Fruit fly (Drosophila melanogaster) whole organism, embryonic: Measurements from ENCODE around the gene gfzf.

ENCODE experiments used
- Asciz ChIP-seq: fragments of 200-800 bp; sonication (Bioruptor generic); optimal IDR thresholded peaks from 2 replicates; lab custom pipeline; 2017; ENCODE audit warnings: missing biosample characterization, mild to moderate bottlenecking, missing genetic modification characterization, missing genetic modification reagents
- CG11504 ChIP-seq: fragments of 200-800 bp; sonication (Bioruptor generic); optimal IDR thresholded peaks from 3 replicates; lab custom pipeline; 2019; ENCODE audit warnings: missing biosample characterization, mild to moderate bottlenecking, missing genetic modification characterization, moderate library complexity
- CG13894 ChIP-seq: fragments of 200-800 bp; sonication (Bioruptor generic); optimal IDR thresholded peaks from 3 replicates; lab custom pipeline; 2018; ENCODE audit warnings: missing biosample characterization, mild to moderate bottlenecking, missing genetic modification characterization, moderate library complexity
- CG15479 ChIP-seq: fragments of 200-800 bp; sonication (Bioruptor generic); optimal IDR thresholded peaks from 3 replicates; lab custom pipeline; 2019; ENCODE audit warnings: missing biosample characterization, mild to moderate bottlenecking, missing genetic modification characterization, moderate library complexity
- CG2116 ChIP-seq: fragments of 200-800 bp; sonication (Bioruptor generic); optimal IDR thresholded peaks from 3 replicates; lab custom pipeline; 2018; ENCODE audit warnings: missing biosample characterization, mild to moderate bottlenecking, missing genetic modification characterization
- CG3163 ChIP-seq: fragments of 200-800 bp; sonication (Bioruptor generic); optimal IDR thresholded peaks from 3 replicates; lab custom pipeline; 2016; ENCODE audit warnings: missing biosample characterization, missing genetic modification characterization
- CG32532 ChIP-seq: fragments of 200-800 bp; sonication (Bioruptor generic); IDR thresholded peaks from 2 replicates; pipeline ENCODE4 v1.3.6; 2022; ENCODE audit warnings: missing biosample characterization, missing genetic modification characterization
- CG4360 ChIP-seq: fragments of 200-800 bp; sonication (Bioruptor generic); IDR thresholded peaks from 2 replicates; pipeline ENCODE4 v1.3.6; 2022; ENCODE audit warnings: missing biosample characterization, missing genetic modification characterization
- CG4707 ChIP-seq: fragments of 200-800 bp; sonication (Bioruptor generic); optimal IDR thresholded peaks from 2 replicates; lab custom pipeline; 2018; ENCODE audit warnings: missing biosample characterization, mild to moderate bottlenecking, missing genetic modification characterization, moderate library complexity
- CG5180 ChIP-seq: fragments of 200-800 bp; sonication (Bioruptor generic); optimal IDR thresholded peaks from 3 replicates; lab custom pipeline; 2017; ENCODE audit warnings: missing biosample characterization, missing genetic modification characterization, mild to moderate bottlenecking, moderate library complexity, missing genetic modification reagents
- CG6254 ChIP-seq: fragments of 200-800 bp; sonication (Bioruptor generic); optimal IDR thresholded peaks from 3 replicates; lab custom pipeline; 2017; ENCODE audit warnings: mild to moderate bottlenecking, missing biosample characterization, missing genetic modification reagents, missing genetic modification characterization
- CG6854 ChIP-seq: fragments of 200-800 bp; sonication (Bioruptor generic); optimal IDR thresholded peaks from 3 replicates; lab custom pipeline; 2017; ENCODE audit warnings: missing biosample characterization, mild to moderate bottlenecking, missing genetic modification characterization
- CG7987 ChIP-seq: fragments of 200-800 bp; sonication (Bioruptor generic); optimal IDR thresholded peaks from 2 replicates; lab custom pipeline; 2018; ENCODE audit warnings: missing biosample characterization, mild to moderate bottlenecking, missing genetic modification characterization, moderate library complexity
- CG8924 ChIP-seq: fragments of 200-800 bp; optimal IDR thresholded peaks from 3 replicates; lab custom pipeline; 2019; ENCODE audit warnings: missing biosample characterization, mild to moderate bottlenecking, missing genetic modification characterization, moderate library complexity
- CHES-1-like ChIP-seq: fragments of 200-800 bp; sonication (Bioruptor generic); optimal IDR thresholded peaks from 2 replicates; lab custom pipeline; 2016; ENCODE audit warnings: missing biosample characterization, missing genetic modification characterization
- Hr78 ChIP-seq, 2 experiments: fragments of 200-800 bp in 1 of 2; fragments of >200 bp in 1 of 2; sonication (Bioruptor generic) in 1 of 2; optimal IDR thresholded peaks; 2 replicates each; lab custom pipeline; 2017 to 2019; ENCODE audit warnings: missing biosample characterization in 2 of 2, missing genetic modification characterization in 2 of 2, mild to moderate bottlenecking in 1 of 2, moderate library complexity in 1 of 2
- Jarid2 ChIP-seq: fragments of 200-800 bp; sonication (Bioruptor generic); optimal IDR thresholded peaks from 3 replicates; lab custom pipeline; 2017; ENCODE audit warnings: mild to moderate bottlenecking, missing biosample characterization, missing genetic modification reagents, missing genetic modification characterization
- Med ChIP-seq: fragments of 200-800 bp; sonication (Bioruptor generic); peaks from one replicate; lab custom pipeline; 2016; ENCODE audit warnings: missing biosample characterization, missing genetic modification characterization, mild to moderate bottlenecking, inconsistent platforms, moderate library complexity
- Nf-YB ChIP-seq: fragments of 200-800 bp; sonication (Bioruptor generic); optimal IDR thresholded peaks from 3 replicates; lab custom pipeline; 2019; ENCODE audit warnings: missing biosample characterization, mild to moderate bottlenecking, missing genetic modification characterization, moderate library complexity
- NfI ChIP-seq: fragments of 200-800 bp; sonication (Bioruptor generic); optimal IDR thresholded peaks from 3 replicates; lab custom pipeline; 2018; ENCODE audit warnings: missing biosample characterization, mild to moderate bottlenecking, missing genetic modification characterization, moderate library complexity
- Pdp1 ChIP-seq, 2 experiments: fragments of 200-800 bp; sonication (Bioruptor generic); optimal IDR thresholded peaks; 3 replicates each; lab custom pipeline; 2016; ENCODE audit warnings: missing biosample characterization in 2 of 2, missing genetic modification characterization in 2 of 2, mild to moderate bottlenecking in 1 of 2, moderate library complexity in 1 of 2
- Sox102F ChIP-seq: fragments of 200-800 bp; sonication (Bioruptor generic); optimal IDR thresholded peaks from 2 replicates; lab custom pipeline; 2018; ENCODE audit warnings: missing biosample characterization, mild to moderate bottlenecking, missing genetic modification characterization, moderate library complexity
- Stat92E ChIP-seq, 3 experiments: fragments of >200 bp in 2 of 3; fragments of 200-800 bp in 1 of 3; sonication (Bioruptor generic) in 1 of 3; optimal IDR thresholded peaks; 2 replicates each; lab custom pipeline; 2017 to 2019; ENCODE audit warnings: missing biosample characterization in 3 of 3, missing genetic modification characterization in 3 of 3, mild to moderate bottlenecking in 1 of 3, moderate library complexity in 1 of 3
- Trl ChIP-seq, 3 experiments: fragments of >200 bp in 2 of 3; fragments of 200-800 bp in 1 of 3; sonication (Bioruptor generic) in 1 of 3; optimal IDR thresholded peaks; 2 replicates in 1 of 3; 3 replicates in 2 of 3; lab custom pipeline; 2016 to 2017; ENCODE audit warnings: missing biosample characterization in 1 of 3, missing genetic modification characterization in 1 of 3
- aop ChIP-seq: fragments of 200-800 bp; sonication (Bioruptor generic); IDR thresholded peaks from 2 replicates; pipeline ENCODE4 v1.3.6; 2022; ENCODE audit warnings: missing biosample characterization, missing genetic modification characterization
- bbx ChIP-seq: fragments of 200-800 bp; sonication (Bioruptor generic); IDR thresholded peaks from 2 replicates; pipeline ENCODE4 v1.3.6; 2022; ENCODE audit warnings: missing biosample characterization, missing genetic modification characterization; ENCODE audit not compliant: partially characterized antibody
- bsh ChIP-seq, 2 experiments: fragments of 200-800 bp; sonication (Bioruptor generic); optimal IDR thresholded peaks; 2 replicates each; lab custom pipeline; 2017 to 2018; ENCODE audit warnings: mild to moderate bottlenecking in 2 of 2, missing biosample characterization in 2 of 2, missing genetic modification characterization in 2 of 2, moderate library complexity in 1 of 2
- cg ChIP-seq: fragments of 200-800 bp; sonication (Bioruptor generic); optimal IDR thresholded peaks from 3 replicates; lab custom pipeline; 2019; ENCODE audit warnings: missing biosample characterization, mild to moderate bottlenecking, missing genetic modification characterization, moderate library complexity
- chinmo ChIP-seq: fragments of 200-800 bp; sonication (Bioruptor generic); IDR thresholded peaks from 4 replicates; pipeline ENCODE4 v1.3.6; 2022; ENCODE audit warnings: missing biosample characterization, missing genetic modification characterization; ENCODE audit not compliant: partially characterized antibody
- chm ChIP-seq: fragments of 200-800 bp; sonication (Bioruptor generic); IDR thresholded peaks from 2 replicates; pipeline ENCODE4 v1.3.6; 2022; ENCODE audit warnings: missing biosample characterization, missing genetic modification characterization
- ci ChIP-seq: fragments of 200-800 bp; sonication (Bioruptor generic); IDR thresholded peaks from 3 replicates; pipeline ENCODE4 v1.3.6; 2022; ENCODE audit warnings: missing biosample characterization, missing genetic modification characterization
- dmrt99B ChIP-seq: fragments of 200-800 bp; sonication (Bioruptor generic); optimal IDR thresholded peaks from 2 replicates; lab custom pipeline; 2018; ENCODE audit warnings: missing biosample characterization, mild to moderate bottlenecking, missing genetic modification characterization, moderate library complexity
- ewg ChIP-seq: fragments of 200-800 bp; sonication (Bioruptor generic); optimal IDR thresholded peaks from 3 replicates; lab custom pipeline; 2017; ENCODE audit warnings: mild to moderate bottlenecking, missing biosample characterization, missing genetic modification reagents, missing genetic modification characterization
- gsb ChIP-seq: fragments of 200-800 bp; sonication (Bioruptor generic); IDR thresholded peaks from 2 replicates; pipeline ENCODE4 v1.3.6; 2022; ENCODE audit warnings: missing biosample characterization, missing genetic modification characterization
- kah ChIP-seq: fragments of 200-800 bp; sonication (Bioruptor generic); optimal IDR thresholded peaks from 2 replicates; lab custom pipeline; 2018; ENCODE audit warnings: missing biosample characterization, mild to moderate bottlenecking, missing genetic modification characterization
- kni ChIP-seq: fragments of 200-800 bp; sonication (Bioruptor generic); optimal IDR thresholded peaks from 3 replicates; lab custom pipeline; 2017; ENCODE audit warnings: mild to moderate bottlenecking, missing biosample characterization, missing genetic modification reagents, missing genetic modification characterization
- lab ChIP-seq: fragments of 200-800 bp; sonication (Bioruptor generic); optimal IDR thresholded peaks from 3 replicates; lab custom pipeline; 2017; ENCODE audit warnings: missing biosample characterization, missing genetic modification characterization, mild to moderate bottlenecking, moderate library complexity, missing genetic modification reagents
- nom ChIP-seq: fragments of 200-800 bp; sonication (Bioruptor generic); optimal IDR thresholded peaks from 2 replicates; lab custom pipeline; 2017; ENCODE audit warnings: missing biosample characterization, missing genetic modification characterization, mild to moderate bottlenecking, moderate library complexity, missing genetic modification reagents
- onecut ChIP-seq: fragments of 200-800 bp; sonication (Bioruptor generic); IDR thresholded peaks from 2 replicates; pipeline ENCODE4 v1.3.6; 2022; ENCODE audit warnings: missing biosample characterization, missing genetic modification characterization
- pros ChIP-seq: fragments of 200-800 bp; sonication (Bioruptor generic); optimal IDR thresholded peaks from 3 replicates; lab custom pipeline; 2019; ENCODE audit warnings: missing biosample characterization, mild to moderate bottlenecking, missing genetic modification characterization, moderate library complexity
- slou ChIP-seq: fragments of 200-800 bp; sonication (Bioruptor generic); optimal IDR thresholded peaks from 3 replicates; lab custom pipeline; 2016; ENCODE audit warnings: missing biosample characterization, missing genetic modification characterization
- twi ChIP-seq: fragments of 200-800 bp; optimal IDR thresholded peaks from 2 replicates; lab custom pipeline; 2019; ENCODE audit warnings: missing biosample characterization, mild to moderate bottlenecking, missing genetic modification characterization, moderate library complexity
- wek ChIP-seq: fragments of 200-800 bp; sonication (Bioruptor generic); optimal IDR thresholded peaks from 3 replicates; lab custom pipeline; 2018; ENCODE audit warnings: missing biosample characterization, mild to moderate bottlenecking, missing genetic modification characterization, moderate library complexity
- yki ChIP-seq: fragments of >200 bp; optimal IDR thresholded peaks from 3 replicates; lab custom pipeline; 2018
- z ChIP-seq: fragments of 200-800 bp; sonication (Bioruptor generic); IDR thresholded peaks from 3 replicates; pipeline ENCODE4 v1.3.6; 2022; ENCODE audit warnings: missing biosample characterization, missing genetic modification characterization

gfzf gene

dm6 chr3R:7102853-7103833 is 47.6 kb downstream of the gfzf start (continued):
- TF ChIP-seq Pdp1 (GFP tag; optimal IDR thresholded peaks at IDR 0.05; lab: Kevin White, UChicago) (peak in 1 of 2 experiments; percentile 94), CG3163 (peak; percentile 17), Sox102F (GFP tag; lab: Kevin White, UChicago) (no peak), pros (GFP tag; lab: Kevin White, UChicago) (peak; percentile 83), Trl (optimal IDR thresholded peaks at IDR 0.05; lab: Kevin White, UChicago) (peak; percentile 88 to 100), Trl (GFP tag; optimal IDR thresholded peaks at IDR 0.05; lab: Kevin White, UChicago) (no peak), CG15479 (peak; percentile 28), dmrt99B (tag; lab: Kevin White, UChicago) (peak; percentile 4), CG6254 (GFP tag; lab: Kevin White, UChicago) (peak; percentile 4), z (GFP tag; lab: Robert Waterston, UW) (peak; percentile 78), kni (GFP tag; lab: Kevin White, UChicago) (peak; percentile 71), gsb (GFP tag; lab: Robert Waterston, UW) (no peak), CG11504 (peak; percentile 81), bsh (GFP tag; optimal IDR thresholded peaks at IDR 0.05; lab: Kevin White, UChicago) (peak; percentile 7 to 11), CG4707 (GFP tag; lab: Kevin White, UChicago) (peak; percentile 42), onecut (GFP tag; lab: Robert Waterston, UW) (peak; percentile 10; the same call in 1 of the 2 replicates), aop (GFP tag; lab: Robert Waterston, UW) (no peak), CG32532 (GFP tag; lab: Robert Waterston, UW) (0 out of 2 replicates have a peak, but pooled peaks have one; percentile 21), CG2116 (GFP tag; lab: Kevin White, UChicago) (peak; percentile 11), cg (GFP tag; lab: Kevin White, UChicago) (peak; percentile 98), CG8924 (tag; lab: Kevin White, UChicago) (peak; percentile 33), Nf-YB (no peak), Jarid2 (GFP tag; lab: Kevin White, UChicago) (no peak), CG4360 (peak; percentile 91), bbx (GFP tag; lab: Robert Waterston, UW) (0 out of 2 replicates have a peak, but pooled peaks have one; percentile 37), nom (peak; percentile 37), NfI (no peak), chm (peak; percentile 8; the same call in 1 of the 2 replicates), lab (GFP tag; lab: Kevin White, UChicago) (peak; percentile 2), kah (GFP tag; lab: Kevin White, UChicago) (peak; percentile 31), ewg (peak; percentile 44), Asciz (GFP tag; lab: Kevin White, UChicago) (peak; percentile 7), CG6854 (GFP tag; lab: Kevin White, UChicago) (peak; percentile 42), Hr78 (GFP tag; optimal IDR thresholded peaks at IDR 0.05; lab: Kevin White, UChicago) (peak in 1 of 2 experiments; percentile 14), yki (lab: Kevin White, UChicago) (peak; percentile 91), CG13894 (tag; lab: Kevin White, UChicago) (no peak), CG7987 (GFP tag; lab: Kevin White, UChicago) (peak; percentile 46), chinmo (GFP tag; lab: Robert Waterston, UW) (0 out of 4 replicates have a peak, but pooled peaks have one; percentile 60), Med (GFP tag; lab: Kevin White, UChicago) (peak; percentile 78), ci (0 out of 3 replicates have a peak, but pooled peaks have one; percentile 55), twi (tag; lab: Kevin White, UChicago) (peak; percentile 94), slou (GFP tag; lab: Kevin White, UChicago) (no peak), Stat92E (GFP tag; optimal IDR thresholded peaks at IDR 0.05; lab: Kevin White, UChicago) (no peak), CG5180 (peak; percentile 75), CHES-1-like (no peak), wek (GFP tag; lab: Kevin White, UChicago) (peak; percentile 5)
